Worm (Caenorhabditis elegans): ENCODE data around the gene egl-20.

DNA sequence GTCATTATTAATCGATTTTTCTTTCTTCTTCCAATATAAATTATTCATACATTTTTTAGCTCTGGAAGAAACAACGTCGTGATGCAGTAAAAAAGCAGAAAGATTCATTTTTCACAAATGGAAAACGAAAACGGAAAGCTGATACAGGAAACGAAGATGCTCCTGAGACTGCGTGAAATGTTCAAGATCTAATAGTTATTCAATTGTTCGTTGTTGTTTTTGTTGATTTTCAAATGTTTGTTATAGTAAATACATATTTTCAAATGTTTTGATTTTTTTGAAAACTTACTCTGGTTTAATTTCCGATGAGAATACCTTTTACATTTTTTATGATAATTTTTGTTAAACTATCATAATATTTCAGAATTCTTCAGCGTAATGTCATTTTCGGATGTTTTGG lies 48.5 kb upstream of the egl-20 start, which contains the start of gene K07F5.16:
- TF ChIP-seq T23F11.4 (GFP tag; optimal IDR thresholded peaks at IDR 0.05) (no peak), rnt-1 (tag; optimal IDR thresholded peaks at IDR 0.05) (no peak), lin-11 (tag; optimal IDR thresholded peaks at IDR 0.05) (no peak), madf-2 (tag; optimal IDR thresholded peaks at IDR 0.05) (no peak)

Data from whole organism, late embryonic.